Worm (Caenorhabditis elegans): ENCODE measurements around the gene F10E9.11.

Gene F10E9.11

DNA sequence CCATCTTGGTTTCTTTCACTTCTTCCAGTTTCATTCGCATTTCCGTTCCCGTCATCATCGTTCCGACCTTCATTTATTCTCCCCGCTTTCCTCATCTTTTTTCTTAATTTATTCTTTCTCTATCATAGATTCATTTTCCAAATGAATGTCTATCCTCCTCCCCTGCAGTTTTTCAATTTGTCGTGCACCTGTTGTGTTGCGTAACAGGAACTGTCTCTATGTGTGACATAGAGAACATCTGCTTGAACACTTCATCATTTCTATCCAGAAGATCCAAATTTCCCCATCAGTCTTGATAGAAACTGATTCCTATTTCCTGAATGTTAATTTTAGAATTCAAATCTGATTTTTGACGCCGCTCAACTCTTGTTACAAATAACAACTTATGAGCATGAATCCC, 35.5 kb downstream of the F10E9.11 start:
- TF ChIP-seq tbx-37 (GFP tag; conservative IDR thresholded peaks at IDR 0.05) (no peak), flt-1 (GFP tag; IDR thresholded peaks at IDR 0.05) (no peak), ama-1 (optimal IDR thresholded peaks at IDR 0.05) (no peak), hnd-1 (tag; optimal IDR thresholded peaks at IDR 0.05) (no peak), tbx-11 (GFP tag; IDR thresholded peaks at IDR 0.05) (no peak), ceh-36 (tag; optimal IDR thresholded peaks at IDR 0.05) (no peak), aly-1 (tag; optimal IDR thresholded peaks at IDR 0.05) (no peak), ets-7 (tag; optimal IDR thresholded peaks at IDR 0.05) (no peak), hmbx-1 (tag; optimal IDR thresholded peaks at IDR 0.05) (no peak), tra-4 (tag; optimal IDR thresholded peaks at IDR 0.05) (no peak)

DNA sequence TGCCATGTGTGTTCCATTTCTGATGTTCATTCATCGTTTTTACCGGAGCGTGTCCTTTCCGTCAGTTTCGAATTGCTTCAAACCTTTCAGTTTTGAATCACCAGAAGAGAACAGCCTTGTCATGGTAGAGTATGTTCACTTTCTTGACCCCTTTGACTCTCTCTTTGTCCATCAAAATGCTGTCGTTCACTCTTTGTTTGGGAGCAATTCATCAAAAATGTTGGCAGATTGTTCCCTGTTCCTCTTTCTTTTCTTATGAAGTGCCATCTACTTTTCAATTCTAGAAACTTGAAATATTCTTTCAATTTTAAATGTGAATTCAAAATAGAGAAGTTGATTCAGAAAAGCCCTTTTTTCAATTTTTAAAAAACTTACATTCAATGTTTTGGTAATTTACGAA, 37.8 kb downstream of the F10E9.11 start:
- no peak for TF ChIP-seq F13C5.2 (tag; optimal IDR thresholded peaks at IDR 0.05)
- no peak for TF ChIP-seq ets-7 (tag; optimal IDR thresholded peaks at IDR 0.05)
- TF ChIP-seq ceh-36 (tag; optimal IDR thresholded peaks at IDR 0.05), result no peak
- TF ChIP-seq tbx-11 (GFP tag; IDR thresholded peaks at IDR 0.05), result no peak
- no peak for TF ChIP-seq tbx-37 (GFP tag; conservative IDR thresholded peaks at IDR 0.05)

DNA sequence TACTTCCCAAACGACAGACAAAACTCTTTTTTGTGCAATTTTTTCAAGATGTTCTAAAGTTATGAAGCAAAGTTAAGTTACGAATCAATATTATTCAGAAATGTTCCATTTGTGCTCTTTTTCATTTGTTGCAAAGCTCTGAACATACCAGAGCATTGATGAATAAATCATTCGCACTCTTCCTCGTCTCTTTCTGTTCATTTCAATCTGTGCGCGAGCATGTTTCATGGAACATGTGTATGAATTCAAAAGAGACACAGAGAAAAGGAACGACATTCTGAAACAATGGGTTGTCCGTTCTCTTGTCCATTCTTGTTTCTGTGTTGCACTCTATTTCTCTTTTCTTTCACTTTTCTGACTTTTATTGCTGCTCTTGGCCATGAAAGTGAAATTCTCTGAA, 38.7 kb downstream of the F10E9.11 start:
- TF ChIP-seq hmg-4 (GFP tag; optimal IDR thresholded peaks at IDR 0.05) (no peak), F13C5.2 (tag; optimal IDR thresholded peaks at IDR 0.05) (no peak), ceh-13 (GFP tag; optimal IDR thresholded peaks at IDR 0.05) (no peak)

DNA sequence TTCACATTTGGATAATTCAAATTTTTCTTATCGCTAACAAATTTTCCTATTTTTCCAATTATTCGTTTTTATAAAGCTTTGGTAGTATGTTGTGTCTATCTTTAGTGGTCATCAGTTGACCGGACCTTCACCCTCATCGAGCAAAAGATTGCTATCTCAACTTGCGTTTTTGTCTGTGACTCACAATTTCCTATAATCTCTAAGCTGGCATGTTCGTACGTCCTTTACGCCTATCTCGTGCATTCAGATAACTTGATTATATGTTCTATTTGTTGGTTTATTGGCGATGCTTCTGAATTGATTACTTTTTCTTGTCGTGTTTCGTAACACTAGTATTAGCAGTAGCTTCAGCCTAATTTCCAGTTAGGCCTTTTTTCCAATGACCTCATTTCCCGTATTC, 39.5 kb downstream of the F10E9.11 start:
- TF ChIP-seq hmg-4 (GFP tag; optimal IDR thresholded peaks at IDR 0.05) (no peak), flt-1 (GFP tag; IDR thresholded peaks at IDR 0.05) (no peak)

DNA sequence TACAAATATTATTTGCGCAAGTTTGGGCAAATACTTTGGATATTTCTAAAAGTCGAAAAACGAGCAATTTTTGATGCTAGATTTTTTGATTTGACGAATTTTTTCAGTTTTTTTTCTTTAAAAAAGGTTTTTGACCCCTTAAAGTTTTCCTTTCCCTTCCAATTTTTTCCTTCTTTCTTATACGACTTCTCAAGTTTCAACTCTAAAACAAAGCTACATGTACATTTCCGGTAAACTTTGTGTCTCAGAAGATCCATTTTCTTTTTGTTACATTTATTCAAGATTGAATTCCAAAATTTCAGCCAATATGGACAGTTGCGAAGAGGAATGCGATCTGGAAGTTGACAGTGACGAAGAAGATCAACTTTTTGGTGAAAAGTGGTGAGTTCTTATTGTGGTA, 40.3 kb downstream of the F10E9.11 start, which contains the start of gene mig-10:
mig-10 (plus strand) TSS at position 301 of the 400 bp plus-strand sequence.
- TF ChIP-seq ceh-13 (GFP tag; optimal IDR thresholded peaks at IDR 0.05) (no peak), B0310.2 (tag; optimal IDR thresholded peaks at IDR 0.05) (no peak), F13C5.2 (tag; optimal IDR thresholded peaks at IDR 0.05) (no peak), ama-1 (optimal IDR thresholded peaks at IDR 0.05) (no peak), tbx-37 (GFP tag; conservative IDR thresholded peaks at IDR 0.05) (no peak), aly-1 (tag; optimal IDR thresholded peaks at IDR 0.05) (no peak), ceh-36 (tag; optimal IDR thresholded peaks at IDR 0.05) (no peak), tbx-11 (GFP tag; IDR thresholded peaks at IDR 0.05) (no peak), hnd-1 (tag; optimal IDR thresholded peaks at IDR 0.05) (no peak)

DNA sequence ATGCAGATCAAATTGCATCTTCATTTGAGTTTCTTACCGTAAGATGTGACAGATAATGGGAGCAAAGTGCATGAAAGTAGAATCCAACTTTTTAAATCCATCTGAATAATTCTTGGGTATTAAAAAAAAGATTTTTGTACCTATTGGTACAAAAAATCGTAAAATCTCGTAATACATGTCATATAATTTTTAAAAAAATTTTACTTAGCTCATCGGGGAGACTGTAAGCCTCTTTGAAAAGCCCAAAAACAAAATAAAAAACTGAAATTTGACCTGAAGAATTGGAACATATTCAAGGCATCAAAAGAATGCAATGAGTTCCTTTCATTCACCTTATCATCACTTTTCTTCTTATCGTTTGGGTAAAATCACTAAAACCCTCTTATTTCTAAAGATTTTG, 43.2 kb downstream of the F10E9.11 start, which contains the start of gene clec-160:
clec-160 (minus strand) TSS at position 101 of the 400 bp plus-strand sequence.
- TF ChIP-seq hmbx-1 (tag; optimal IDR thresholded peaks at IDR 0.05), result no peak
- TF ChIP-seq pes-1 (GFP tag; IDR thresholded peaks at IDR 0.05), result no peak
- TF ChIP-seq hmg-4 (GFP tag; optimal IDR thresholded peaks at IDR 0.05), result no peak
- no peak for TF ChIP-seq ama-1 (optimal IDR thresholded peaks at IDR 0.05)

DNA sequence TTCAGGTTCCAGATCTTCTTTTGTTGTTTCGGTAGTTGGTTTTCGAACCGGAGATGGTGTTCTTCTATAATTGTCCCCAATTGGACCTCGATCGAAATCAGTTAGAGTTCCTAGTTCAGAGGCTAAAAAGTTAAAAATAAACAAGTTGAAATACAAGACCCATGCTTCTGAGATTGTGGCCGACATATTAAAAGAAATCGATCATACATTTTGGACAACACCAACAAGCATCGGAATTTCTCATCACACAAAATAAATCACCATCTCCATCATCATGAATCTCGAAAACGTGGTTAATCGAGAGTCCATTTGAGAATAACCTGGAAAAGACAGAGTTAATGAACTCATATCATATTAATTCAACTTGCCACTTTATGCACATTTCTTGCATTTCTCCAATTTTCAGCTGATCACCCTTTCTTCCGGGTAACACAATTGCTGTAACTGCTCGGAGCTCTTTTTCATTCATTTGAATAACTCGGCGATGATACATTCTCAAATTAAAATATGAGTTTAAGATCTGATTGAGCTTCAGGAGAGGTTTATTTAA, 47.3 kb downstream of the F10E9.11 start, which contains the start of the genes mps-4 and F09G8.10:
mps-4 (minus strand) TSS at position 101 of the 550 bp plus-strand sequence.
F09G8.10 (minus strand) TSS at position 500 of the 550 bp plus-strand sequence.
- TF ChIP-seq tbx-11 (GFP tag; IDR thresholded peaks at IDR 0.05) (no peak), ama-1 (optimal IDR thresholded peaks at IDR 0.05) (no peak), aly-1 (tag; optimal IDR thresholded peaks at IDR 0.05) (no peak), tra-4 (tag; optimal IDR thresholded peaks at IDR 0.05) (no peak), ets-7 (tag; optimal IDR thresholded peaks at IDR 0.05) (no peak), ceh-36 (tag; optimal IDR thresholded peaks at IDR 0.05) (no peak), flt-1 (GFP tag; IDR thresholded peaks at IDR 0.05) (no peak), hmbx-1 (tag; optimal IDR thresholded peaks at IDR 0.05) (no peak), B0310.2 (tag; optimal IDR thresholded peaks at IDR 0.05) (no peak), ceh-13 (GFP tag; optimal IDR thresholded peaks at IDR 0.05) (no peak), hmg-4 (GFP tag; optimal IDR thresholded peaks at IDR 0.05) (no peak), tbx-37 (GFP tag; conservative IDR thresholded peaks at IDR 0.05) (no peak), F13C5.2 (tag; optimal IDR thresholded peaks at IDR 0.05) (no peak)

All from whole organism, early embryonic.